Fruit fly (Drosophila melanogaster) whole organism, wandering third instar larva: ENCODE measurements around the gene Sbat.
A peak's percentile ranks its signal among the peaks of the same experiment; 100 is the strongest.

Source experiments
- Abd-B ChIP-seq: fragments of >200 bp; optimal IDR thresholded peaks from 2 replicates; lab custom pipeline; 2017; ENCODE audit warnings: missing biosample characterization, missing genetic modification characterization
- CrebA ChIP-seq: fragments of 200-800 bp; sonication (Bioruptor generic); optimal IDR thresholded peaks from 2 replicates; lab custom pipeline; 2016; ENCODE audit warnings: missing biosample characterization, mild to moderate bottlenecking, missing genetic modification characterization, borderline replicate concordance
- Dfd ChIP-seq: fragments of >200 bp; optimal IDR thresholded peaks from 2 replicates; lab custom pipeline; 2017; ENCODE audit warnings: missing biosample characterization, missing genetic modification characterization
- Dif ChIP-seq: fragments of 200-275, 200-300 bp; sonication (Bioruptor generic); optimal IDR thresholded peaks from 2 replicates; lab custom pipeline; 2018; ENCODE audit warnings: missing biosample characterization, missing genetic modification characterization; ENCODE audit not compliant: partially characterized antibody
- GATAd ChIP-seq: sonication (Bioruptor generic); optimal IDR thresholded peaks from 2 replicates; lab custom pipeline; 2016; ENCODE audit warnings: missing biosample characterization, missing genetic modification characterization
- HLH106 ChIP-seq: fragments of 200-800 bp; optimal IDR thresholded peaks from 3 replicates; lab custom pipeline; 2019; ENCODE audit warnings: missing biosample characterization, mild to moderate bottlenecking, missing genetic modification characterization, moderate library complexity
- Hnf4 ChIP-seq: fragments of 200-800 bp; sonication (Bioruptor generic); optimal IDR thresholded peaks from 2 replicates; lab custom pipeline; 2016; ENCODE audit warnings: missing biosample characterization, mild to moderate bottlenecking, missing genetic modification characterization
- Hr78 ChIP-seq: fragments of >200 bp; optimal IDR thresholded peaks from 2 replicates; lab custom pipeline; 2017; ENCODE audit warnings: missing biosample characterization, missing genetic modification characterization
- Hr83 ChIP-seq: fragments of 200-300 bp; sonication (Bioruptor generic); optimal IDR thresholded peaks from 2 replicates; lab custom pipeline; 2016; ENCODE audit warnings: missing biosample characterization, mild to moderate bottlenecking, missing genetic modification characterization, moderate library complexity; ENCODE audit not compliant: poor library complexity, severe bottlenecking
- Mio ChIP-seq: sonication (Bioruptor generic); optimal IDR thresholded peaks from 2 replicates; lab custom pipeline; 2016; ENCODE audit warnings: missing biosample characterization, missing genetic modification characterization
- Myc ChIP-seq: fragments of >200 bp; optimal IDR thresholded peaks from 2 replicates; lab custom pipeline; 2017
- N ChIP-seq: fragments of >200 bp; optimal IDR thresholded peaks from 2 replicates; lab custom pipeline; 2018; ENCODE audit warnings: missing biosample characterization, missing external identifiers, missing genetic modification characterization
- OdsH ChIP-seq: fragments of 200-800 bp; sonication (Bioruptor generic); optimal IDR thresholded peaks from 2 replicates; lab custom pipeline; 2016; ENCODE audit warnings: missing biosample characterization, mild to moderate bottlenecking, missing genetic modification characterization
- Rel ChIP-seq, 2 experiments: fragments of 200-800 bp; sonication (Bioruptor generic) in 1 of 2; optimal IDR thresholded peaks; 2 replicates in 1 of 2; 3 replicates in 1 of 2; lab custom pipeline; 2016 to 2019; ENCODE audit warnings: mild to moderate bottlenecking in 2 of 2, missing biosample characterization in 2 of 2, missing genetic modification characterization in 2 of 2, moderate library complexity in 1 of 2
- Sp1 ChIP-seq: fragments of 200-800 bp; sonication (Bioruptor generic); optimal IDR thresholded peaks from 3 replicates; lab custom pipeline; 2019; ENCODE audit warnings: missing biosample characterization, mild to moderate bottlenecking, missing genetic modification characterization, moderate library complexity
- Vsx2 ChIP-seq: fragments of 200-300, 225-300 bp; sonication (Bioruptor generic); optimal IDR thresholded peaks from 2 replicates; lab custom pipeline; 2018; ENCODE audit warnings: missing biosample characterization, missing genetic modification characterization; ENCODE audit not compliant: partially characterized antibody
- br ChIP-seq: fragments of 200-800 bp; sonication (Bioruptor generic); optimal IDR thresholded peaks from 2 replicates; lab custom pipeline; 2016; ENCODE audit warnings: missing biosample characterization, missing genetic modification characterization
- brk ChIP-seq: fragments of 200-800 bp; sonication (Bioruptor generic); optimal IDR thresholded peaks from 2 replicates; lab custom pipeline; 2016; ENCODE audit warnings: missing biosample characterization, mild to moderate bottlenecking, missing genetic modification characterization
- dmrt93B ChIP-seq: fragments of 200-800 bp; sonication (Bioruptor generic); optimal IDR thresholded peaks from 2 replicates; lab custom pipeline; 2018; ENCODE audit warnings: missing biosample characterization, mild to moderate bottlenecking, missing genetic modification characterization
- dsf ChIP-seq: sonication (Bioruptor generic); optimal IDR thresholded peaks from 2 replicates; lab custom pipeline; 2016; ENCODE audit warnings: missing biosample characterization, missing genetic modification characterization, borderline replicate concordance
- ey ChIP-seq: fragments of 200-800 bp; sonication (Bioruptor generic); optimal IDR thresholded peaks from 2 replicates; lab custom pipeline; 2016; ENCODE audit warnings: missing biosample characterization, missing genetic modification characterization
- foxo ChIP-seq, 2 experiments: fragments of 200-800 bp; sonication (Bioruptor generic); optimal IDR thresholded peaks; 2 replicates in 1 of 2; 3 replicates in 1 of 2; lab custom pipeline; 2016 to 2017; ENCODE audit warnings: missing biosample characterization in 2 of 2, missing genetic modification characterization in 2 of 2
- fru ChIP-seq: fragments of 200-800 bp; sonication (Bioruptor generic); optimal IDR thresholded peaks from 3 replicates; lab custom pipeline; 2016; ENCODE audit warnings: missing biosample characterization, mild to moderate bottlenecking, missing genetic modification characterization
- h ChIP-seq: fragments of 200-800 bp; sonication (Bioruptor generic); optimal IDR thresholded peaks from 3 replicates; lab custom pipeline; 2016; ENCODE audit warnings: missing biosample characterization, mild to moderate bottlenecking, missing genetic modification characterization
- jim ChIP-seq: fragments of 175-275, 200-325 bp; sonication (Bioruptor generic); optimal IDR thresholded peaks from 2 replicates; lab custom pipeline; 2016; ENCODE audit warnings: missing biosample characterization, mild to moderate bottlenecking, missing genetic modification characterization
- lola ChIP-seq: fragments of >200 bp; optimal IDR thresholded peaks from 2 replicates; lab custom pipeline; 2017; ENCODE audit warnings: missing biosample characterization, missing genetic modification characterization
- pan ChIP-seq: fragments of >200 bp; optimal IDR thresholded peaks from 2 replicates; lab custom pipeline; 2017
- psq ChIP-seq: fragments of 200-800 bp; sonication (Bioruptor generic); optimal IDR thresholded peaks from 3 replicates; lab custom pipeline; 2017; ENCODE audit warnings: missing biosample characterization, mild to moderate bottlenecking, missing genetic modification characterization, moderate library complexity
- sage ChIP-seq: fragments of 200-800 bp; sonication (Bioruptor generic); optimal IDR thresholded peaks from 2 replicates; lab custom pipeline; 2016; ENCODE audit warnings: missing biosample characterization, mild to moderate bottlenecking, missing genetic modification characterization
- sv ChIP-seq: fragments of 200-800 bp; sonication (Bioruptor generic); optimal IDR thresholded peaks from 3 replicates; lab custom pipeline; 2016; ENCODE audit warnings: missing biosample characterization, missing genetic modification characterization
- tai ChIP-seq: sonication (Bioruptor generic); optimal IDR thresholded peaks from 2 replicates; lab custom pipeline; 2016; ENCODE audit warnings: missing biosample characterization, missing genetic modification characterization
- usp ChIP-seq: fragments of >200 bp; optimal IDR thresholded peaks from 2 replicates; lab custom pipeline; 2017; ENCODE audit warnings: missing biosample characterization, missing genetic modification characterization
- woc ChIP-seq: sonication (Bioruptor generic); optimal IDR thresholded peaks from 2 replicates; lab custom pipeline; 2016; ENCODE audit warnings: missing biosample characterization, mild to moderate bottlenecking, missing genetic modification characterization

Sbat gene

dm6 chr2L:2907776-2908175 is 29.6 kb downstream of the Sbat start:
- no peak for TF ChIP-seq usp (GFP tag; lab: Kevin White, UChicago)
- TF ChIP-seq Dif (GFP tag; lab: Kevin White, UChicago) = no peak
- no peak for TF ChIP-seq sv (GFP tag; lab: Kevin White, UChicago)
- no peak for TF ChIP-seq sage
- TF ChIP-seq brk (GFP tag; lab: Kevin White, UChicago) = no peak
- TF ChIP-seq ey (GFP tag; lab: Kevin White, UChicago) = no peak
- TF ChIP-seq Vsx2 (GFP tag; lab: Kevin White, UChicago) = no peak
- TF ChIP-seq CrebA (GFP tag; lab: Kevin White, UChicago) = no peak
- TF ChIP-seq woc (GFP tag; lab: Kevin White, UChicago) = no peak
- TF ChIP-seq Myc (lab: Kevin White, UChicago) = no peak
- TF ChIP-seq Hr83 (GFP tag; lab: Kevin White, UChicago) = no peak
- TF ChIP-seq jim (GFP tag; lab: Kevin White, UChicago) = no peak
- TF ChIP-seq GATAd (GFP tag; lab: Kevin White, UChicago) = no peak
- TF ChIP-seq psq (GFP tag; lab: Kevin White, UChicago) = no peak

- TF ChIP-seq fru (GFP tag; lab: Kevin White, UChicago) (peak; percentile 36), HLH106 (tag; lab: Kevin White, UChicago) (no peak), Mio (GFP tag; lab: Kevin White, UChicago) (no peak), Vsx2 (GFP tag; lab: Kevin White, UChicago) (peak; percentile 7), sv (GFP tag; lab: Kevin White, UChicago) (no peak), h (GFP tag; lab: Kevin White, UChicago) (peak; percentile 25), OdsH (GFP tag; lab: Kevin White, UChicago) (peak; percentile 17), woc (GFP tag; lab: Kevin White, UChicago) (no peak), Sp1 (GFP tag; lab: Kevin White, UChicago) (peak; percentile 33), Myc (lab: Kevin White, UChicago) (no peak), Hr83 (GFP tag; lab: Kevin White, UChicago) (no peak), Rel (GFP tag; optimal IDR thresholded peaks at IDR 0.05; lab: Kevin White, UChicago) (no peak), Rel (tag; optimal IDR thresholded peaks at IDR 0.05; lab: Kevin White, UChicago) (peak; percentile 87), dmrt93B (no peak), brk (GFP tag; lab: Kevin White, UChicago) (no peak), pan (no peak), psq (GFP tag; lab: Kevin White, UChicago) (peak; percentile 74), sage (no peak), foxo (GFP tag; optimal IDR thresholded peaks at IDR 0.05; lab: Kevin White, UChicago) (no peak), Hnf4 (GFP tag; lab: Kevin White, UChicago) (no peak), Abd-B (GFP tag; lab: Kevin White, UChicago) (no peak), jim (GFP tag; lab: Kevin White, UChicago) (peak; percentile 29), N (GFP tag; lab: Kevin White, UChicago) (no peak), dsf (no peak), tai (GFP tag; lab: Kevin White, UChicago) (peak; percentile 28), Hr78 (GFP tag; lab: Kevin White, UChicago) (no peak)
Measured at dm6 chr2L:2908440-2909154, 30.5 kb downstream of the Sbat start.

DNA sequence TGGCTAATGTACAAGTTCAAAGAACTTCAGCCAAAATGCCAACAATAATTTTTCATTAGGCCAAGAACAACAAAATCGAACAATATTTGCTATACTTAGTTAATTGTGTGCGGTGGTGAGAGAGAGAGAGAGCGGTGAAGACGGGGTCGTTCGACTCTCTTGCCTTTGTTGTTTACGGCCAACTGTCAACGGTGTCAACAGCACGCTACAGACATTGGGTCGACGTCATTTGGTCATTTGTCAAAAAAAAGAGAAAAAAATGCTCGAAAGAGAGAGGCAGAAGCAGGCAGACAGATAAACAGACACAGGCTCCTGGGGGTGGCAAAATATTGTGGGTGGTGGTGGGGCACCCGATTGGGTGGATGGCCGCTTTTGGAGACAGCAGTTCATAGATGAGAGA is 31.4 kb downstream of the Sbat start:
- TF ChIP-seq foxo (GFP tag; optimal IDR thresholded peaks at IDR 0.05; lab: Kevin White, UChicago) (no peak), OdsH (GFP tag; lab: Kevin White, UChicago) (no peak), br (GFP tag; lab: Kevin White, UChicago) (no peak), brk (GFP tag; lab: Kevin White, UChicago) (no peak), Hr83 (GFP tag; lab: Kevin White, UChicago) (peak; percentile 72), Dfd (GFP tag; lab: Kevin White, UChicago) (no peak), dmrt93B (no peak), Mio (GFP tag; lab: Kevin White, UChicago) (no peak), lola (GFP tag; lab: Kevin White, UChicago) (no peak), Vsx2 (GFP tag; lab: Kevin White, UChicago) (peak; percentile 9), pan (no peak)
- TF ChIP-seq, all 38 proteins: peak for 2
